Worm (Caenorhabditis elegans) whole organism, L1 larva: ENCODE results near the gene F53B3.6.

Source experiments
- C04F5.9 ChIP-seq: sonication (generic microtip); optimal IDR thresholded peaks from 2 replicates; lab custom pipeline; 2016; ENCODE audit warnings: missing genetic modification characterization, missing compliant biosample characterization
- C16A3.4 ChIP-seq: fragments of 150-350 bp; optimal IDR thresholded peaks from 2 replicates; lab custom pipeline; 2014; ENCODE audit warnings: missing biosample characterization, missing genetic modification characterization
- ama-1 ChIP-seq: fragments of 150-350 bp; optimal IDR thresholded peaks from 2 replicates; lab custom pipeline; 2014
- ceh-88 ChIP-seq: fragments of 200-800 bp; sonication (Bioruptor generic); IDR thresholded peaks from 2 replicates; pipeline ENCODE4 v1.3.6; 2022; ENCODE audit warnings: missing genetic modification characterization, missing compliant biosample characterization
- ceh-90 ChIP-seq: sonication (generic microtip); optimal IDR thresholded peaks from 2 replicates; lab custom pipeline; 2016; ENCODE audit warnings: missing genetic modification characterization, missing compliant biosample characterization
- dpl-1 ChIP-seq, 3 experiments: fragments of 150-350 bp in 2 of 3; sonication (generic microtip) in 1 of 3; optimal IDR thresholded peaks; 2 replicates each; lab custom pipeline; 2014 to 2017; ENCODE audit warnings: missing biosample characterization in 3 of 3, missing genetic modification characterization in 3 of 3, missing genetic modification reagents in 3 of 3
- dsc-1 ChIP-seq: sonication (generic microtip); optimal IDR thresholded peaks from 2 replicates; lab custom pipeline; 2016; ENCODE audit warnings: mild to moderate bottlenecking, missing genetic modification characterization, missing compliant biosample characterization
- efl-1 ChIP-seq, 4 experiments: fragments of 150-350 bp; optimal IDR thresholded peaks in 3 of 4; peaks in 1 of 4; 1 replicate in 1 of 4; 2 replicates in 3 of 4; lab custom pipeline; 2014; ENCODE audit warnings: missing biosample characterization in 2 of 4, missing genetic modification characterization in 2 of 4, missing genetic modification reagents in 2 of 4
- efl-3 ChIP-seq: fragments of 200-800 bp; sonication (Bioruptor generic); optimal IDR thresholded peaks from 2 replicates; lab custom pipeline; 2018; ENCODE audit warnings: mild to moderate bottlenecking, missing genetic modification characterization, missing compliant biosample characterization
- egl-13 ChIP-seq: sonication (generic microtip); optimal IDR thresholded peaks from 2 replicates; lab custom pipeline; 2016; ENCODE audit warnings: missing genotype, missing genetic modification reagents, missing genetic modification characterization, missing compliant biosample characterization
- elt-3 ChIP-seq, 6 experiments: fragments of 150-350 bp in 1 of 6; sonication (generic microtip); optimal IDR thresholded peaks; 2 replicates each; lab custom pipeline; 2017 to 2018; ENCODE audit warnings: missing biosample characterization in 6 of 6, missing genetic modification characterization in 6 of 6, inconsistent platforms in 1 of 6
- fkh-10 ChIP-seq: sonication (generic microtip); optimal IDR thresholded peaks from 2 replicates; lab custom pipeline; 2017; ENCODE audit warnings: missing biosample characterization, missing genetic modification reagents, missing genetic modification characterization
- fkh-8 ChIP-seq: sonication (generic microtip); optimal IDR thresholded peaks from 2 replicates; lab custom pipeline; 2016; ENCODE audit warnings: mild to moderate bottlenecking, missing genetic modification characterization, missing compliant biosample characterization
- fos-1 ChIP-seq: fragments of 150-350 bp; optimal IDR thresholded peaks from 2 replicates; lab custom pipeline; 2014; ENCODE audit warnings: missing biosample characterization, missing genetic modification characterization
- grh-1 ChIP-seq: fragments of 200-800 bp; sonication (Bioruptor generic); IDR thresholded peaks from 2 replicates; pipeline ENCODE4 v1.3.6; 2022; ENCODE audit warnings: missing genetic modification reagents, missing genetic modification characterization, missing compliant biosample characterization
- hlh-17 ChIP-seq: fragments of 200-800 bp; sonication (Bioruptor generic); optimal IDR thresholded peaks from 2 replicates; lab custom pipeline; 2018; ENCODE audit warnings: missing genetic modification characterization, mild to moderate bottlenecking, missing compliant biosample characterization, moderate library complexity, borderline replicate concordance
- irx-1 ChIP-seq: sonication (generic microtip); optimal IDR thresholded peaks from 2 replicates; lab custom pipeline; 2016; ENCODE audit warnings: missing genetic modification characterization, missing compliant biosample characterization
- jun-1 ChIP-seq: fragments of 150-350 bp; optimal IDR thresholded peaks from 2 replicates; lab custom pipeline; 2014; ENCODE audit warnings: missing biosample characterization, missing genetic modification reagents, missing genetic modification characterization
- lin-13 ChIP-seq: fragments of 150-350 bp; optimal IDR thresholded peaks from 2 replicates; lab custom pipeline; 2014; ENCODE audit warnings: missing biosample characterization, missing genetic modification reagents, missing genetic modification characterization
- lin-15B ChIP-seq: fragments of 150-350 bp; sonication (generic microtip); optimal IDR thresholded peaks from 3 replicates; lab custom pipeline; 2014; ENCODE audit warnings: missing biosample characterization, missing genetic modification characterization
- lin-35 ChIP-seq, 2 experiments: fragments of 150-350 bp; optimal IDR thresholded peaks; 2 replicates each; lab custom pipeline; 2014; ENCODE audit warnings: missing biosample characterization in 2 of 2, missing genetic modification characterization in 2 of 2, missing genetic modification reagents in 2 of 2
- lin-39 ChIP-seq: fragments of 150-350 bp; optimal IDR thresholded peaks from 2 replicates; lab custom pipeline; 2014; ENCODE audit warnings: missing biosample characterization, missing genetic modification reagents, missing genetic modification characterization
- lir-3 ChIP-seq: sonication (generic microtip); optimal IDR thresholded peaks from 2 replicates; lab custom pipeline; 2016; ENCODE audit warnings: mild to moderate bottlenecking, missing genetic modification characterization, moderate library complexity, missing compliant biosample characterization; ENCODE audit not compliant: poor library complexity
- lsy-2 ChIP-seq, 2 experiments: fragments of 150-350 bp; optimal IDR thresholded peaks; 2 replicates each; lab custom pipeline; 2014; ENCODE audit warnings: missing biosample characterization in 2 of 2, missing genetic modification characterization in 2 of 2
- mef-2 ChIP-seq: fragments of 150-350 bp; optimal IDR thresholded peaks from 2 replicates; lab custom pipeline; 2014; ENCODE audit warnings: missing biosample characterization, missing genetic modification characterization
- nhr-12 ChIP-seq: sonication (generic microtip); optimal IDR thresholded peaks from 2 replicates; lab custom pipeline; 2017; ENCODE audit warnings: missing biosample characterization, missing genetic modification characterization
- nhr-20 ChIP-seq: sonication (generic microtip); optimal IDR thresholded peaks from 2 replicates; lab custom pipeline; 2016; ENCODE audit warnings: mild to moderate bottlenecking, missing genetic modification characterization, missing compliant biosample characterization
- nhr-237 ChIP-seq: fragments of 150-350 bp; optimal IDR thresholded peaks from 2 replicates; lab custom pipeline; 2014; ENCODE audit warnings: missing biosample characterization, missing genetic modification characterization
- nhr-47 ChIP-seq: sonication (generic microtip); optimal IDR thresholded peaks from 2 replicates; lab custom pipeline; 2016; ENCODE audit warnings: mild to moderate bottlenecking, missing genetic modification characterization, moderate library complexity, missing compliant biosample characterization
- nhr-71 ChIP-seq: sonication (generic microtip); optimal IDR thresholded peaks from 2 replicates; lab custom pipeline; 2016; ENCODE audit warnings: mild to moderate bottlenecking, missing genetic modification characterization, moderate library complexity, missing compliant biosample characterization
- nhr-76 ChIP-seq: sonication (generic microtip); optimal IDR thresholded peaks from 2 replicates; lab custom pipeline; 2017; ENCODE audit warnings: missing biosample characterization, missing genetic modification characterization
- nhr-77 ChIP-seq: fragments of 150-350 bp; optimal IDR thresholded peaks from 2 replicates; lab custom pipeline; 2014; ENCODE audit warnings: missing biosample characterization, missing genetic modification characterization
- pag-3 ChIP-seq: sonication (generic microtip); optimal IDR thresholded peaks from 2 replicates; lab custom pipeline; 2017; ENCODE audit warnings: missing genetic modification characterization, mild to moderate bottlenecking, missing compliant biosample characterization, antibody characterized with exemption, borderline replicate concordance; ENCODE audit not compliant: insufficient read depth
- pqm-1 ChIP-seq: sonication (generic microtip); optimal IDR thresholded peaks from 3 replicates; lab custom pipeline; 2017; ENCODE audit warnings: missing biosample characterization, missing genetic modification characterization
- snpc-4 ChIP-seq: fragments of 150-350 bp; optimal IDR thresholded peaks from 2 replicates; lab custom pipeline; 2014; ENCODE audit warnings: missing biosample characterization, missing genetic modification characterization
- sox-4 ChIP-seq: sonication (generic microtip); optimal IDR thresholded peaks from 2 replicates; lab custom pipeline; 2016; ENCODE audit warnings: missing genetic modification characterization, missing compliant biosample characterization
- sup-37 ChIP-seq: fragments of 200-800 bp; sonication (Bioruptor generic); optimal IDR thresholded peaks from 2 replicates; lab custom pipeline; 2018; ENCODE audit warnings: mild to moderate bottlenecking, missing genetic modification characterization, missing compliant biosample characterization
- swsn-7 ChIP-seq: sonication (generic microtip); optimal IDR thresholded peaks from 2 replicates; lab custom pipeline; 2016; ENCODE audit warnings: missing genetic modification characterization, missing compliant biosample characterization
- unc-30 ChIP-seq: sonication (generic microtip); optimal IDR thresholded peaks from 2 replicates; lab custom pipeline; 2017; ENCODE audit warnings: missing biosample characterization, missing genetic modification characterization
- zag-1 ChIP-seq: fragments of 150-350 bp; optimal IDR thresholded peaks from 2 replicates; lab custom pipeline; 2014; ENCODE audit warnings: missing biosample characterization, missing genetic modification characterization

F53B3.6 gene

ce11 chrX:2865591-2866217 is 1.7 kb downstream of the F53B3.6 start (continued):
- TF ChIP-seq lin-39 (tag; lab: Kevin White, UChicago) = no peak
- no peak for TF ChIP-seq fos-1
- TF ChIP-seq dpl-1 (GFP tag; optimal IDR thresholded peaks at IDR 0.05; lab: Kevin White, UChicago) = no peak
- no peak for TF ChIP-seq fkh-8
- TF ChIP-seq efl-3 (GFP tag; lab: Kevin White, UChicago) = no peak
- TF ChIP-seq swsn-7 (tag; lab: Kevin White, UChicago) = no peak
- no peak for TF ChIP-seq hlh-17 (GFP tag; lab: Kevin White, UChicago)
- TF ChIP-seq egl-13 (tag; lab: Kevin White, UChicago) = no peak
- TF ChIP-seq sup-37 (GFP tag; lab: Kevin White, UChicago) = no peak
- TF ChIP-seq lin-13 (GFP tag; lab: Kevin White, UChicago) = no peak
- TF ChIP-seq lin-35 (GFP tag; optimal IDR thresholded peaks at IDR 0.05; lab: Kevin White, UChicago) = peak in 1 of 2 experiments; percentile 8
- TF ChIP-seq irx-1 (tag; lab: Kevin White, UChicago) = no peak
- no peak for TF ChIP-seq zag-1 (tag; lab: Kevin White, UChicago)
- TF ChIP-seq nhr-71 (tag; lab: Kevin White, UChicago) = peak; percentile 29
- TF ChIP-seq jun-1 (tag; lab: Kevin White, UChicago) = no peak
- no peak for TF ChIP-seq fkh-10 (GFP tag; lab: Kevin White, UChicago)
- TF ChIP-seq nhr-12 (tag; lab: Kevin White, UChicago) = no peak
- no peak for TF ChIP-seq sox-4 (tag; lab: Kevin White, UChicago)
- TF ChIP-seq nhr-237 = no peak
- no peak for TF ChIP-seq pag-3 (tag; lab: Kevin White, UChicago)
- TF ChIP-seq snpc-4 = no peak
- TF ChIP-seq grh-1 = no peak
- TF ChIP-seq nhr-20 = peak; percentile 29
- no peak for TF ChIP-seq ceh-90 (tag; lab: Kevin White, UChicago)
- no peak for TF ChIP-seq ama-1 (lab: Kevin White, UChicago)
- no peak for TF ChIP-seq C04F5.9 (tag; lab: Kevin White, UChicago)
- TF ChIP-seq lsy-2 (tag; optimal IDR thresholded peaks at IDR 0.05; lab: Kevin White, UChicago) = peak in 1 of 2 experiments; percentile 4
- TF ChIP-seq ceh-88 (GFP tag; lab: Robert Waterston, UW) = no peak
- TF ChIP-seq nhr-76 (tag; lab: Kevin White, UChicago) = no peak
- peak in 1 of 6 experiments; percentile 69 for TF ChIP-seq elt-3 (tag; optimal IDR thresholded peaks at IDR 0.05; lab: Kevin White, UChicago)
- no peak for TF ChIP-seq mef-2
- no peak for TF ChIP-seq lin-15B (tag; lab: Kevin White, UChicago)
- TF ChIP-seq lir-3 = no peak
- no peak for TF ChIP-seq C16A3.4 (tag; lab: Kevin White, UChicago)
- no peak for TF ChIP-seq unc-30
- TF ChIP-seq pqm-1 (tag; lab: Kevin White, UChicago) = no peak
- TF ChIP-seq dsc-1 (tag; lab: Kevin White, UChicago) = no peak

- TF ChIP-seq nhr-47 (tag; lab: Kevin White, UChicago) (no peak), nhr-77 (tag; lab: Kevin White, UChicago) (peak; percentile 6), hlh-17 (GFP tag; lab: Kevin White, UChicago) (peak; percentile 18), efl-1 (optimal IDR thresholded peaks at IDR 0.05; lab: Kevin White, UChicago) (no peak), efl-1 (GFP tag; optimal IDR thresholded peaks at IDR 0.05 in 1 of 2; lab: Kevin White, UChicago) (peak in 1 of 2 experiments; percentile 55)
These were observed 7.0 kb downstream of the F53B3.6 start, which contains the start of gene F53B3.3 for ce11 chrX:2871037-2871436. F53B3.3 (minus strand) TSS chrX:2871137.
